Worm (Caenorhabditis elegans): ENCODE measurements around the gene srr-1.

ce11 chrV:13071052-13071451, 17.5 kb upstream of the srr-1 start, which contains the start of gene C34B4.3:
- TF ChIP-seq aly-2 (tag; optimal IDR thresholded peaks at IDR 0.05) (no peak), fkh-10 (GFP tag; optimal IDR thresholded peaks at IDR 0.05) (no peak), ceh-28 (tag; optimal IDR thresholded peaks at IDR 0.05) (no peak), snpc-4 (tag; optimal IDR thresholded peaks at IDR 0.05) (no peak), fos-1 (tag; optimal IDR thresholded peaks at IDR 0.05) (no peak), pqm-1 (tag; optimal IDR thresholded peaks at IDR 0.05) (no peak), rbr-2 (tag; optimal IDR thresholded peaks at IDR 0.05) (no peak), nhr-28 (tag; optimal IDR thresholded peaks at IDR 0.05) (no peak)
